Worm (Caenorhabditis elegans): ENCODE measurements around the gene B0334.10.

- TF ChIP-seq dao-5 (tag; optimal IDR thresholded peaks at IDR 0.05) (no peak), him-1 (tag; optimal IDR thresholded peaks at IDR 0.05) (no peak), W03F9.2 (tag; optimal IDR thresholded peaks at IDR 0.05) (no peak)
These were observed 50.4 kb downstream of the B0334.10 start for ce11 chrII:11568670-11569069.
